Worm (Caenorhabditis elegans): ENCODE measurements around the gene C15F1.5.

- TF ChIP-seq attf-3 (GFP tag; conservative IDR thresholded peaks at IDR 0.05), result no peak
- TF ChIP-seq pha-4 (tag; optimal IDR thresholded peaks at IDR 0.05), result no peak
- TF ChIP-seq ceh-27 (GFP tag; optimal IDR thresholded peaks at IDR 0.05), result no peak
Observed at ce11 chrII:6923792-6924191, 46.6 kb downstream of the C15F1.5 start.
